Fruit fly (Drosophila melanogaster) S2 (cell line): Measurements from ENCODE around the gene CG4367.

Experiments
- CG8478 ChIP-seq: fragments of >200 bp; optimal IDR thresholded peaks from 2 replicates; lab custom pipeline; 2018
- CTCF ChIP-seq, 2 experiments: fragments of >200 bp; optimal IDR thresholded peaks; 2 replicates each; lab custom pipeline; 2018

DNA sequence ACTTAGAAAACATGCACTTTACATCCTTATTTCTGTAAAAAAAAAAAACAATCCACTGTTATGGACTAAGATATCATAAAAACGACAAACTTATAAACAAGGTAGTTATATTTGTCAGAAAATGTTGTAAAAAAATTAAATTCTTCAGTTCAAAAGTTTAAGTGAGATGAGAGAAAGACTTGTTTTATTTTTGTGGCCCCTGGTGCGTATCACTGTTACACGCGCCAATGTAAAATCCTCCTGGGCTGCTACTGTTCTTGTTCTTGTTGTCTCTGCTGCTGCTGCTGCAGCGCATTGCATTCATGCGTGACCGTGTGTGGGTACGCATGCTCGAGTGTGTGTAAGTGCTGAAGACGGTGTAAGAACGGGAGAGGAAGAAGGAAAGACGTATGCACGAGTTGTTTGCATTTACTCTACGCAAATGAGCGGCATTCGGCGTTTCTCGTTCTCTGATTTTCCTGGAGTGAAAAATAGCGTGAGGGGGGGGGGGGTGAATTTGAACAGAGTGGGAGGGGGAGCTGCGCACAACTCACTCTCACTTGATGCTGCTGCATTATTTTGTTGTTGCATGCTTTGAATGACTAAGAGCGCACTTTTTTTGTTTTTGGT, 21.1 kb downstream of the CG4367 start:
- TF ChIP-seq CTCF (optimal IDR thresholded peaks at IDR 0.05; lab: Kevin White, UChicago), result no peak
- TF ChIP-seq CG8478 (lab: Kevin White, UChicago), result no peak
